Worm (Caenorhabditis elegans) whole organism, L4 larva: Measurements from ENCODE around the gene rpc-2.

Source experiments
- ceh-44 ChIP-seq: fragments of 200-800 bp; sonication (Bioruptor generic); IDR thresholded peaks from 2 replicates; pipeline ENCODE4 v1.3.6; 2022; ENCODE audit warnings: missing genetic modification reagents, missing genetic modification characterization, missing compliant biosample characterization
- pqm-1 ChIP-seq: sonication (generic microtip); optimal IDR thresholded peaks from 2 replicates; lab custom pipeline; 2017; ENCODE audit warnings: missing biosample characterization, missing genetic modification characterization

ce11 chrIII:5573694-5574093 is 16.5 kb downstream of the rpc-2 start, which contains the start of gene molo-1:
- TF ChIP-seq ceh-44 (GFP tag; lab: Robert Waterston, UW), result no peak
- TF ChIP-seq pqm-1 (tag; lab: Kevin White, UChicago), result no peak
